Fruit fly (Drosophila melanogaster) whole organism, embryonic: ENCODE measurements around the gene CG17593.

ENCODE experiments used
- Bteb2 ChIP-seq: fragments of 200-800 bp; sonication (Bioruptor generic); optimal IDR thresholded peaks from 2 replicates; lab custom pipeline; 2016; ENCODE audit warnings: missing biosample characterization, missing genetic modification characterization
- CG10366 ChIP-seq: fragments of 200-800 bp; sonication (Bioruptor generic); IDR thresholded peaks from 2 replicates; pipeline ENCODE4 v1.3.6; 2022; ENCODE audit warnings: missing biosample characterization, missing genetic modification characterization
- CG10979 ChIP-seq: fragments of 200-800 bp; sonication (Bioruptor generic); optimal IDR thresholded peaks from 2 replicates; lab custom pipeline; 2018; ENCODE audit warnings: missing biosample characterization, mild to moderate bottlenecking, missing genetic modification characterization, moderate library complexity
- CG11093 ChIP-seq: fragments of 200-800 bp; sonication (Bioruptor generic); IDR thresholded peaks from 3 replicates; pipeline ENCODE4 v1.3.6; 2022; ENCODE audit warnings: missing biosample characterization, missing genetic modification characterization
- CG11504 ChIP-seq: fragments of 200-800 bp; sonication (Bioruptor generic); optimal IDR thresholded peaks from 3 replicates; lab custom pipeline; 2019; ENCODE audit warnings: missing biosample characterization, mild to moderate bottlenecking, missing genetic modification characterization, moderate library complexity
- CG12104 ChIP-seq: fragments of 200-800 bp; sonication (Bioruptor generic); optimal IDR thresholded peaks from 3 replicates; lab custom pipeline; 2016; ENCODE audit warnings: missing biosample characterization, missing genetic modification characterization
- CG14441 ChIP-seq: fragments of 200-800 bp; sonication (Bioruptor generic); IDR thresholded peaks from 2 replicates; pipeline ENCODE4 v1.3.6; 2022; ENCODE audit warnings: missing biosample characterization, missing genetic modification characterization
- CG15269 ChIP-seq: fragments of 200-800 bp; sonication (Bioruptor generic); optimal IDR thresholded peaks from 2 replicates; lab custom pipeline; 2018; ENCODE audit warnings: missing biosample characterization, mild to moderate bottlenecking, missing genetic modification characterization, moderate library complexity
- CG1602 ChIP-seq: fragments of 200-800 bp; sonication (Bioruptor generic); optimal IDR thresholded peaks from 3 replicates; lab custom pipeline; 2016; ENCODE audit warnings: missing biosample characterization, missing genetic modification characterization
- CG16779 ChIP-seq: fragments of 200-800 bp; sonication (Bioruptor generic); IDR thresholded peaks from 2 replicates; pipeline ENCODE4 v1.3.6; 2022; ENCODE audit warnings: missing biosample characterization, missing genetic modification characterization
- CG16863 ChIP-seq: fragments of 200-800 bp; sonication (Bioruptor generic); optimal IDR thresholded peaks from 3 replicates; lab custom pipeline; 2016; ENCODE audit warnings: missing biosample characterization, missing genetic modification characterization
- CG17612 ChIP-seq: fragments of 200-800 bp; sonication (Bioruptor generic); IDR thresholded peaks from 2 replicates; pipeline ENCODE4 v1.3.6; 2022; ENCODE audit warnings: missing biosample characterization, missing genetic modification characterization
- CG17829 ChIP-seq: fragments of 200-800 bp; optimal IDR thresholded peaks from 2 replicates; lab custom pipeline; 2019; ENCODE audit warnings: missing biosample characterization, mild to moderate bottlenecking, missing genetic modification characterization, moderate library complexity
- CG18011 ChIP-seq: fragments of 200-800 bp; sonication (Bioruptor generic); optimal IDR thresholded peaks from 2 replicates; lab custom pipeline; 2017; ENCODE audit warnings: missing biosample characterization, missing genetic modification characterization, mild to moderate bottlenecking, moderate library complexity, missing genotype
- CG18262 ChIP-seq: fragments of 200-800 bp; optimal IDR thresholded peaks from 3 replicates; lab custom pipeline; 2019; ENCODE audit warnings: missing biosample characterization, mild to moderate bottlenecking, missing genetic modification characterization, moderate library complexity
- CG2678 ChIP-seq: fragments of 200-800 bp; sonication (Bioruptor generic); optimal IDR thresholded peaks from 3 replicates; lab custom pipeline; 2019; ENCODE audit warnings: missing biosample characterization, mild to moderate bottlenecking, missing genetic modification characterization, moderate library complexity
- CG2712 ChIP-seq: fragments of 200-800 bp; optimal IDR thresholded peaks from 3 replicates; lab custom pipeline; 2019; ENCODE audit warnings: missing biosample characterization, mild to moderate bottlenecking, missing genetic modification characterization, moderate library complexity
- CG32532 ChIP-seq: fragments of 200-800 bp; sonication (Bioruptor generic); IDR thresholded peaks from 2 replicates; pipeline ENCODE4 v1.3.6; 2022; ENCODE audit warnings: missing biosample characterization, missing genetic modification characterization
- CG3847 ChIP-seq: fragments of 200-800 bp; sonication (Bioruptor generic); IDR thresholded peaks from 2 replicates; pipeline ENCODE4 v1.3.6; 2022; ENCODE audit warnings: missing biosample characterization, missing genetic modification characterization
- CG3995 ChIP-seq: fragments of 200-800 bp; sonication (Bioruptor generic); optimal IDR thresholded peaks from 3 replicates; lab custom pipeline; 2016; ENCODE audit warnings: missing biosample characterization, missing genetic modification characterization
- CG43689 ChIP-seq: fragments of 200-800 bp; sonication (Bioruptor generic); IDR thresholded peaks from 2 replicates; pipeline ENCODE4 v1.3.6; 2022; ENCODE audit warnings: missing biosample characterization, missing genetic modification characterization
- CG6683 ChIP-seq: fragments of 200-800 bp; sonication (Bioruptor generic); optimal IDR thresholded peaks from 2 replicates; lab custom pipeline; 2017; ENCODE audit warnings: missing biosample characterization, mild to moderate bottlenecking, missing genetic modification characterization, missing genetic modification reagents
- CG7372 ChIP-seq: fragments of 200-800 bp; sonication (Bioruptor generic); IDR thresholded peaks from 2 replicates; pipeline ENCODE4 v1.3.6; 2022; ENCODE audit warnings: missing biosample characterization, missing genetic modification characterization
- CG7556 ChIP-seq: fragments of 200-800 bp; sonication (Bioruptor generic); optimal IDR thresholded peaks from 2 replicates; lab custom pipeline; 2017; ENCODE audit warnings: missing biosample characterization, mild to moderate bottlenecking, missing genetic modification characterization
- CG8290 ChIP-seq, 3 experiments: fragments of 200-800 bp; sonication (Bioruptor generic); optimal IDR thresholded peaks; 2 replicates each; lab custom pipeline; 2016 to 2019; ENCODE audit warnings: missing biosample characterization in 3 of 3, missing genetic modification characterization in 3 of 3, mild to moderate bottlenecking in 2 of 3, moderate library complexity in 1 of 3
- CG9817 ChIP-seq: fragments of 200-800 bp; sonication (Bioruptor generic); optimal IDR thresholded peaks from 2 replicates; lab custom pipeline; 2018; ENCODE audit warnings: missing biosample characterization, mild to moderate bottlenecking, missing genetic modification characterization, moderate library complexity
- Chrac-16 ChIP-seq: fragments of 200-800 bp; sonication (Bioruptor generic); optimal IDR thresholded peaks from 3 replicates; lab custom pipeline; 2016; ENCODE audit warnings: missing biosample characterization, missing genetic modification characterization
- H15 ChIP-seq: fragments of 200-800 bp; sonication (Bioruptor generic); IDR thresholded peaks from 3 replicates; pipeline ENCODE4 v1.3.6; 2022; ENCODE audit warnings: missing biosample characterization, missing genetic modification characterization
- HLH3B ChIP-seq: fragments of 200-800 bp; sonication (Bioruptor generic); IDR thresholded peaks from 2 replicates; pipeline ENCODE4 v1.3.6; 2022; ENCODE audit warnings: missing biosample characterization, missing genetic modification characterization
- Hand ChIP-seq: fragments of 200-800 bp; sonication (Bioruptor generic); optimal IDR thresholded peaks from 2 replicates; lab custom pipeline; 2017; ENCODE audit warnings: mild to moderate bottlenecking, missing biosample characterization, missing genetic modification reagents, missing genetic modification characterization
- Jarid2 ChIP-seq: fragments of 200-800 bp; sonication (Bioruptor generic); optimal IDR thresholded peaks from 3 replicates; lab custom pipeline; 2017; ENCODE audit warnings: mild to moderate bottlenecking, missing biosample characterization, missing genetic modification reagents, missing genetic modification characterization
- Meics ChIP-seq: fragments of 200-800 bp; sonication (Bioruptor generic); optimal IDR thresholded peaks from 2 replicates; lab custom pipeline; 2017; ENCODE audit warnings: missing biosample characterization, mild to moderate bottlenecking, missing genetic modification characterization
- NFAT ChIP-seq: fragments of 200-800 bp; sonication (Bioruptor generic); IDR thresholded peaks from 2 replicates; pipeline ENCODE4 v1.3.6; 2022; ENCODE audit warnings: missing biosample characterization, missing genetic modification characterization
- NK7.1 ChIP-seq: fragments of 200-800 bp; sonication (Bioruptor generic); optimal IDR thresholded peaks from 3 replicates; lab custom pipeline; 2016; ENCODE audit warnings: missing biosample characterization, missing genetic modification characterization
- PHDP ChIP-seq: fragments of 200-800 bp; sonication (Bioruptor generic); optimal IDR thresholded peaks from 3 replicates; lab custom pipeline; 2018; ENCODE audit warnings: missing biosample characterization, mild to moderate bottlenecking, missing genetic modification characterization, moderate library complexity
- Pdp1 ChIP-seq, 2 experiments: fragments of 200-800 bp; sonication (Bioruptor generic); optimal IDR thresholded peaks; 3 replicates each; lab custom pipeline; 2016; ENCODE audit warnings: missing biosample characterization in 2 of 2, missing genetic modification characterization in 2 of 2, mild to moderate bottlenecking in 1 of 2, moderate library complexity in 1 of 2
- esg ChIP-seq: fragments of 200-800 bp; sonication (Bioruptor generic); conservative IDR thresholded peaks from 2 replicates; pipeline ENCODE4 v1.3.6; 2022; ENCODE audit warnings: missing biosample characterization, missing genetic modification characterization
- insv ChIP-seq, 2 experiments: fragments of 200-800 bp; sonication (Bioruptor generic); optimal IDR thresholded peaks; 3 replicates each; lab custom pipeline; 2016 to 2018; ENCODE audit warnings: missing biosample characterization in 2 of 2, missing genetic modification characterization in 2 of 2
- lbe ChIP-seq: fragments of 200-800 bp; sonication (Bioruptor generic); optimal IDR thresholded peaks from 2 replicates; lab custom pipeline; 2016; ENCODE audit warnings: missing biosample characterization, mild to moderate bottlenecking, missing genetic modification characterization
- nmo ChIP-seq: fragments of 200-800 bp; sonication (Bioruptor generic); optimal IDR thresholded peaks from 2 replicates; lab custom pipeline; 2018; ENCODE audit warnings: missing biosample characterization, mild to moderate bottlenecking, missing genetic modification characterization, moderate library complexity
- seq ChIP-seq: fragments of 200-800 bp; sonication (Bioruptor generic); IDR thresholded peaks from 2 replicates; pipeline ENCODE4 v1.3.6; 2022; ENCODE audit warnings: missing biosample characterization, missing genetic modification characterization
- slp2 ChIP-seq: fragments of 200-800 bp; sonication (Bioruptor generic); optimal IDR thresholded peaks from 2 replicates; lab custom pipeline; 2016; ENCODE audit warnings: missing biosample characterization, missing genetic modification characterization
- tgo ChIP-seq: fragments of 200-800 bp; sonication (Bioruptor generic); IDR thresholded peaks from 3 replicates; pipeline ENCODE4 v1.3.6; 2022; ENCODE audit warnings: missing biosample characterization, missing genetic modification characterization

Gene CG17593

DNA sequence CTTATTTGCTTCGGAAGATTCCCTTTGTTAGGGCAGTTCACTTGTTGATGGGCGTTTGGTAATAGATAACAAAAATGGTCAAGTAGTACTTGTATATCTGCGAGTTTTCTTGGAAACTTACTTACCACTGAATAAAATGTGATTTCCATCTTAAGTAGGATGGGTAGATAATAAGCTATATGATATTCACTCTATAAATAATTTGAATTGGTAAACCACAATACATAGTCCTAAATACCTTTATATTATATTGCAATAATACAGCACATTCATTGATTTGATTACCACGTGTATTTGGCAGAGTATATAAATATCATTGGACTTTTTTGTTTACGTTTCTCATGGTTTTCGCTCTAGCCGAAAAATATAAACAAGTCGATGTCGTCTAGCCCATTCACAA, 38.7 kb upstream of the CG17593 start (continued):
- TF ChIP-seq CG6683 (GFP tag; lab: Kevin White, UChicago): peak; percentile 15
- TF ChIP-seq CG18011: peak; percentile 38
- TF ChIP-seq CG1602 (GFP tag; lab: Kevin White, UChicago): peak; percentile 16
- peak; percentile 18 for TF ChIP-seq Bteb2 (GFP tag; lab: Kevin White, UChicago)
- no peak for TF ChIP-seq CG16779 (GFP tag; lab: Robert Waterston, UW)
- 0 out of 2 replicates have a peak, but pooled peaks have one; percentile 40 for TF ChIP-seq NFAT (GFP tag; lab: Robert Waterston, UW)
- TF ChIP-seq Meics (GFP tag; lab: Kevin White, UChicago): peak; percentile 83
- TF ChIP-seq CG15269 (tag; lab: Kevin White, UChicago): peak; percentile 80
- TF ChIP-seq CG8290 (GFP tag; optimal IDR thresholded peaks at IDR 0.05; lab: Kevin White, UChicago): no peak
- peak in 1 of 2 experiments; percentile 35 for TF ChIP-seq CG8290 (tag; optimal IDR thresholded peaks at IDR 0.05; lab: Kevin White, UChicago)
- peak; percentile 29 for TF ChIP-seq NK7.1
- peak; percentile 77 for TF ChIP-seq CG11504
- TF ChIP-seq CG14441 (GFP tag; lab: Robert Waterston, UW): 0 out of 2 replicates have a peak, but pooled peaks have one; percentile 54
- TF ChIP-seq CG3847 (GFP tag; lab: Robert Waterston, UW): peak; percentile 52
- TF ChIP-seq Hand (GFP tag; lab: Kevin White, UChicago): peak; percentile 5
- TF ChIP-seq CG7556 (GFP tag; lab: Kevin White, UChicago): peak; percentile 84
- peak; percentile 73; the same call in 2 of the 3 replicates for TF ChIP-seq tgo (GFP tag; lab: Robert Waterston, UW)
- TF ChIP-seq Jarid2: peak; percentile 14
- TF ChIP-seq CG17829 (tag; lab: Kevin White, UChicago): peak; percentile 28
- TF ChIP-seq slp2 (GFP tag; lab: Kevin White, UChicago): peak; percentile 2
- peak; percentile 70 for TF ChIP-seq nmo (GFP tag; lab: Kevin White, UChicago)
- TF ChIP-seq H15 (GFP tag; lab: Robert Waterston, UW): 0 out of 3 replicates have a peak, but pooled peaks have one; percentile 44
- TF ChIP-seq CG16863: peak; percentile 1
- peak; percentile 64 for TF ChIP-seq PHDP (tag; lab: Kevin White, UChicago)
- TF ChIP-seq CG17612 (GFP tag; lab: Robert Waterston, UW): no peak
- no peak for TF ChIP-seq lbe (GFP tag; lab: Kevin White, UChicago)
- no peak for TF ChIP-seq CG43689 (GFP tag; lab: Robert Waterston, UW)
- peak; percentile 59 for TF ChIP-seq esg
- TF ChIP-seq CG10366 (GFP tag; lab: Robert Waterston, UW): no peak
- peak; percentile 84 for TF ChIP-seq CG2678 (tag; lab: Kevin White, UChicago)
- peak; percentile 58; the same call in 1 of the 2 replicates for TF ChIP-seq CG32532
- peak; percentile 58 for TF ChIP-seq CG10979
- TF ChIP-seq insv (GFP tag; optimal IDR thresholded peaks at IDR 0.05; lab: Kevin White, UChicago): no peak
- peak; percentile 72 for TF ChIP-seq CG9817 (tag; lab: Kevin White, UChicago)
- TF ChIP-seq CG18262 (tag; lab: Kevin White, UChicago): peak; percentile 66
- peak; percentile 62 for TF ChIP-seq CG12104 (GFP tag; lab: Kevin White, UChicago)
- TF ChIP-seq HLH3B (GFP tag; lab: Robert Waterston, UW): no peak
- TF ChIP-seq Chrac-16 (GFP tag; lab: Kevin White, UChicago): peak; percentile 40
- peak; percentile 39; the same call in 1 of the 2 replicates for TF ChIP-seq CG7372 (GFP tag; lab: Robert Waterston, UW)
- peak; percentile 11 for TF ChIP-seq CG3995 (GFP tag; lab: Kevin White, UChicago)
- TF ChIP-seq seq (GFP tag; lab: Robert Waterston, UW): peak; percentile 41
- no peak for TF ChIP-seq CG11093 (GFP tag; lab: Robert Waterston, UW)
- peak; percentile 43 to 52 for TF ChIP-seq Pdp1 (GFP tag; optimal IDR thresholded peaks at IDR 0.05; lab: Kevin White, UChicago)
- TF ChIP-seq CG2712 (tag; lab: Kevin White, UChicago): peak; percentile 66
